Fruit fly (Drosophila melanogaster) whole organism, embryonic: ENCODE results near the gene Gr63a.

ENCODE experiments used
- ATbp ChIP-seq: fragments of 200-800 bp; sonication (Bioruptor generic); optimal IDR thresholded peaks from 2 replicates; lab custom pipeline; 2017; ENCODE audit warnings: missing biosample characterization, mild to moderate bottlenecking, missing genetic modification characterization, missing genetic modification reagents
- Atf-2 ChIP-seq: fragments of 200-800 bp; sonication (Bioruptor generic); optimal IDR thresholded peaks from 2 replicates; lab custom pipeline; 2016; ENCODE audit warnings: missing biosample characterization, missing genetic modification characterization
- Atf3 ChIP-seq: fragments of 200-800 bp; sonication (Bioruptor generic); optimal IDR thresholded peaks from 3 replicates; lab custom pipeline; 2016; ENCODE audit warnings: missing biosample characterization, missing genetic modification characterization
- CG1024 ChIP-seq: fragments of 200-800 bp; sonication (Bioruptor generic); IDR thresholded peaks from 2 replicates; pipeline ENCODE4 v1.3.6; 2022; ENCODE audit warnings: missing biosample characterization, missing genetic modification characterization
- CG10959 ChIP-seq: fragments of 200-800 bp; sonication (Bioruptor generic); IDR thresholded peaks from 2 replicates; pipeline ENCODE4 v1.3.6; 2022; ENCODE audit warnings: missing biosample characterization, missing genetic modification characterization
- CG11398 ChIP-seq: fragments of 200-800 bp; sonication (Bioruptor generic); optimal IDR thresholded peaks from 2 replicates; lab custom pipeline; 2016; ENCODE audit warnings: missing biosample characterization, missing genetic modification characterization
- CG12236 ChIP-seq: fragments of 200-800 bp; sonication (Bioruptor generic); optimal IDR thresholded peaks from 2 replicates; lab custom pipeline; 2016; ENCODE audit warnings: missing biosample characterization, missing genetic modification characterization
- CG14710 ChIP-seq: fragments of 200-800 bp; sonication (Bioruptor generic); optimal IDR thresholded peaks from 3 replicates; lab custom pipeline; 2019; ENCODE audit warnings: missing biosample characterization, mild to moderate bottlenecking, missing genetic modification characterization, moderate library complexity
- CG1602 ChIP-seq: fragments of 200-800 bp; sonication (Bioruptor generic); optimal IDR thresholded peaks from 3 replicates; lab custom pipeline; 2016; ENCODE audit warnings: missing biosample characterization, missing genetic modification characterization
- CG17829 ChIP-seq: fragments of 200-800 bp; optimal IDR thresholded peaks from 2 replicates; lab custom pipeline; 2019; ENCODE audit warnings: missing biosample characterization, mild to moderate bottlenecking, missing genetic modification characterization, moderate library complexity
- CG18619 ChIP-seq: fragments of 200-800 bp; sonication (Bioruptor generic); optimal IDR thresholded peaks from 3 replicates; lab custom pipeline; 2017; ENCODE audit warnings: missing biosample characterization, mild to moderate bottlenecking, missing genetic modification characterization
- CG31388 ChIP-seq: fragments of 200-800 bp; sonication (Bioruptor generic); optimal IDR thresholded peaks from 2 replicates; lab custom pipeline; 2016; ENCODE audit warnings: missing biosample characterization, missing genetic modification characterization
- CG3281 ChIP-seq: fragments of 200-800 bp; sonication (Bioruptor generic); optimal IDR thresholded peaks from 3 replicates; lab custom pipeline; 2017; ENCODE audit warnings: missing biosample characterization, mild to moderate bottlenecking, missing genetic modification characterization
- CG43689 ChIP-seq: fragments of 200-800 bp; sonication (Bioruptor generic); IDR thresholded peaks from 2 replicates; pipeline ENCODE4 v1.3.6; 2022; ENCODE audit warnings: missing biosample characterization, missing genetic modification characterization
- CG4404 ChIP-seq: fragments of 200-800 bp; sonication (Bioruptor generic); IDR thresholded peaks from 2 replicates; pipeline ENCODE4 v1.3.6; 2022; ENCODE audit warnings: missing biosample characterization, missing genetic modification characterization
- CG4424 ChIP-seq: fragments of 200-800 bp; sonication (Bioruptor generic); optimal IDR thresholded peaks from 3 replicates; lab custom pipeline; 2016; ENCODE audit warnings: missing biosample characterization, missing genetic modification characterization
- CG4730 ChIP-seq: fragments of 200-800 bp; sonication (Bioruptor generic); IDR thresholded peaks from 2 replicates; pipeline ENCODE4 v1.3.6; 2022; ENCODE audit warnings: missing biosample characterization, missing genetic modification characterization
- CG4820 ChIP-seq: fragments of 200-800 bp; sonication (Bioruptor generic); optimal IDR thresholded peaks from 3 replicates; lab custom pipeline; 2016; ENCODE audit warnings: missing biosample characterization, missing genetic modification characterization
- CG4854 ChIP-seq: fragments of 200-800 bp; sonication (Bioruptor generic); optimal IDR thresholded peaks from 2 replicates; lab custom pipeline; 2016; ENCODE audit warnings: missing biosample characterization, missing genetic modification characterization, inconsistent platforms
- CG5953 ChIP-seq: fragments of 200-800 bp; sonication (Bioruptor generic); IDR thresholded peaks from 2 replicates; pipeline ENCODE4 v1.3.6; 2022; ENCODE audit warnings: missing biosample characterization, missing genetic modification characterization
- CG6175 ChIP-seq: fragments of 200-800 bp; sonication (Bioruptor generic); IDR thresholded peaks from 3 replicates; pipeline ENCODE4 v1.3.6; 2022; ENCODE audit warnings: missing biosample characterization, missing genetic modification characterization
- CG7786 ChIP-seq: fragments of 200-800 bp; sonication (Bioruptor generic); optimal IDR thresholded peaks from 2 replicates; lab custom pipeline; 2016; ENCODE audit warnings: missing biosample characterization, missing genetic modification characterization
- CG8765 ChIP-seq: fragments of 200-800 bp; sonication (Bioruptor generic); IDR thresholded peaks from 2 replicates; pipeline ENCODE4 v1.3.6; 2022; ENCODE audit warnings: missing biosample characterization, missing genetic modification characterization
- CG9876 ChIP-seq: fragments of 200-800 bp; sonication (Bioruptor generic); optimal IDR thresholded peaks from 2 replicates; lab custom pipeline; 2016; ENCODE audit warnings: missing biosample characterization, missing genetic modification characterization
- Chrac-16 ChIP-seq: fragments of 200-800 bp; sonication (Bioruptor generic); optimal IDR thresholded peaks from 3 replicates; lab custom pipeline; 2016; ENCODE audit warnings: missing biosample characterization, missing genetic modification characterization
- NfI ChIP-seq: fragments of 200-800 bp; sonication (Bioruptor generic); optimal IDR thresholded peaks from 3 replicates; lab custom pipeline; 2018; ENCODE audit warnings: missing biosample characterization, mild to moderate bottlenecking, missing genetic modification characterization, moderate library complexity
- Poxn ChIP-seq: fragments of 200-800 bp; sonication (Bioruptor generic); IDR thresholded peaks from 2 replicates; pipeline ENCODE4 v1.3.6; 2022; ENCODE audit warnings: missing biosample characterization, missing genetic modification characterization
- Ptx1 ChIP-seq: fragments of 200-800 bp; sonication (Bioruptor generic); IDR thresholded peaks from 2 replicates; pipeline ENCODE4 v1.3.6; 2022; ENCODE audit warnings: missing biosample characterization, missing genetic modification characterization
- Sox100B ChIP-seq: fragments of 200-800 bp; sonication (Bioruptor generic); optimal IDR thresholded peaks from 3 replicates; lab custom pipeline; 2018; ENCODE audit warnings: missing biosample characterization, mild to moderate bottlenecking, missing genetic modification characterization
- Sox102F ChIP-seq: fragments of 200-800 bp; sonication (Bioruptor generic); optimal IDR thresholded peaks from 2 replicates; lab custom pipeline; 2018; ENCODE audit warnings: missing biosample characterization, mild to moderate bottlenecking, missing genetic modification characterization, moderate library complexity
- abd-A ChIP-seq: fragments of 200-800 bp; sonication (Bioruptor generic); optimal IDR thresholded peaks from 3 replicates; lab custom pipeline; 2019; ENCODE audit warnings: missing biosample characterization, mild to moderate bottlenecking, missing genetic modification characterization, moderate library complexity
- chm ChIP-seq: fragments of 200-800 bp; sonication (Bioruptor generic); IDR thresholded peaks from 2 replicates; pipeline ENCODE4 v1.3.6; 2022; ENCODE audit warnings: missing biosample characterization, missing genetic modification characterization
- chn ChIP-seq: fragments of 200-800 bp; sonication (Bioruptor generic); optimal IDR thresholded peaks from 2 replicates; lab custom pipeline; 2016; ENCODE audit warnings: missing biosample characterization, missing genetic modification characterization
- ci ChIP-seq: fragments of 200-800 bp; sonication (Bioruptor generic); IDR thresholded peaks from 3 replicates; pipeline ENCODE4 v1.3.6; 2022; ENCODE audit warnings: missing biosample characterization, missing genetic modification characterization
- emc ChIP-seq: fragments of 200-800 bp; sonication (Bioruptor generic); optimal IDR thresholded peaks from 2 replicates; lab custom pipeline; 2016; ENCODE audit warnings: missing biosample characterization, missing genetic modification characterization
- fru ChIP-seq: fragments of >200 bp; optimal IDR thresholded peaks from 2 replicates; lab custom pipeline; 2017
- gcm ChIP-seq: fragments of 200-800 bp; sonication (Bioruptor generic); optimal IDR thresholded peaks from 2 replicates; lab custom pipeline; 2019; ENCODE audit warnings: missing biosample characterization, mild to moderate bottlenecking, missing genetic modification characterization, moderate library complexity
- kni ChIP-seq: fragments of 200-800 bp; sonication (Bioruptor generic); optimal IDR thresholded peaks from 3 replicates; lab custom pipeline; 2017; ENCODE audit warnings: mild to moderate bottlenecking, missing biosample characterization, missing genetic modification reagents, missing genetic modification characterization
- mirr ChIP-seq: fragments of 200-800 bp; sonication (Bioruptor generic); optimal IDR thresholded peaks from 3 replicates; lab custom pipeline; 2018; ENCODE audit warnings: missing biosample characterization, mild to moderate bottlenecking, missing genetic modification characterization
- nmo ChIP-seq: fragments of 200-800 bp; sonication (Bioruptor generic); optimal IDR thresholded peaks from 2 replicates; lab custom pipeline; 2018; ENCODE audit warnings: missing biosample characterization, mild to moderate bottlenecking, missing genetic modification characterization, moderate library complexity
- pnt ChIP-seq: fragments of 200-800 bp; sonication (Bioruptor generic); optimal IDR thresholded peaks from 3 replicates; lab custom pipeline; 2016; ENCODE audit warnings: missing biosample characterization, missing genetic modification characterization
- prd ChIP-seq, 3 experiments: fragments of >200 bp in 2 of 3; fragments of 200-800 bp in 1 of 3; sonication (Bioruptor generic) in 1 of 3; optimal IDR thresholded peaks in 2 of 3; IDR thresholded peaks in 1 of 3; 2 replicates in 2 of 3; 3 replicates in 1 of 3; pipeline versions ENCODE4 v1.3.6 to Lab custom; 2017 to 2022; ENCODE audit warnings: missing biosample characterization in 1 of 3, missing genetic modification characterization in 1 of 3
- psq ChIP-seq: fragments of 200-800 bp; sonication (Bioruptor generic); optimal IDR thresholded peaks from 2 replicates; lab custom pipeline; 2017; ENCODE audit warnings: missing biosample characterization, missing genetic modification characterization
- row ChIP-seq: fragments of 200-800 bp; sonication (Bioruptor generic); IDR thresholded peaks from 3 replicates; pipeline ENCODE4 v1.3.6; 2022; ENCODE audit warnings: missing biosample characterization, missing genetic modification characterization
- sisA ChIP-seq: fragments of 200-800 bp; sonication (Bioruptor generic); IDR thresholded peaks from 2 replicates; pipeline ENCODE4 v1.3.6; 2022; ENCODE audit warnings: missing biosample characterization, missing genetic modification characterization
- stc ChIP-seq: fragments of 200-800 bp; sonication (Bioruptor generic); IDR thresholded peaks from 2 replicates; pipeline ENCODE4 v1.3.6; 2022; ENCODE audit warnings: missing biosample characterization, missing genetic modification characterization
- tio ChIP-seq: fragments of 200-800 bp; sonication (Bioruptor generic); optimal IDR thresholded peaks from 2 replicates; lab custom pipeline; 2017; ENCODE audit warnings: missing biosample characterization, missing genetic modification characterization, inconsistent platforms
- ttk ChIP-seq: fragments of 200-800 bp; sonication (Bioruptor generic); IDR thresholded peaks from 2 replicates; pipeline ENCODE4 v2.1.2; 2022; ENCODE audit warnings: missing biosample characterization, missing genetic modification characterization
- tup ChIP-seq: fragments of 200-800 bp; sonication (Bioruptor generic); optimal IDR thresholded peaks from 2 replicates; lab custom pipeline; 2016; ENCODE audit warnings: missing biosample characterization, mild to moderate bottlenecking, missing genetic modification characterization, moderate library complexity
- vnd ChIP-seq: fragments of 200-800 bp; sonication (Bioruptor generic); IDR thresholded peaks from 3 replicates; pipeline ENCODE4 v1.3.6; 2022; ENCODE audit warnings: missing biosample characterization, missing genetic modification characterization; ENCODE audit not compliant: partially characterized antibody
- zf30C ChIP-seq: fragments of 200-800 bp; sonication (Bioruptor generic); optimal IDR thresholded peaks from 3 replicates; lab custom pipeline; 2018; ENCODE audit warnings: missing biosample characterization, mild to moderate bottlenecking, missing genetic modification characterization

Gene Gr63a

DNA sequence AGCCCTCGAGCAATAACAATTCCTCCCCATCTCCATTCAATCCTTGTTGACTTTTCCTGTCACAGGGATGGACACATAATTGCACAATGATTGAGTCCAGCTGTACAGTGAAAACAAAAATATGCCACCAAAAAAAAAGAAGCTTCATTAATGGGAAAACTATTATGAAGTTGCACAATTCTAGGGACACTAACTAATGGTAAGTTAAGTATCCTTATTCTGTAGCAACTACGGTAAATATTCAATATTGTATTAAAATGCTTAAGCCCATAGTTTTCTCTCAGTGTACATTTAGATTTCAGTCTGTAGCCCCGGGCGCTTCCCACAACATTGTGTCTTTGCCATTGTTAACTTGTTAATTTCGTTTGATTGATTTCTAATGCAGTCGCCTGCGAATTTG lies 21.4 kb downstream of the Gr63a start (continued):
- no peak for TF ChIP-seq NfI (GFP tag; lab: Kevin White, UChicago)
- 0 out of 3 replicates have a peak, but pooled peaks have one; percentile 51 for TF ChIP-seq ci (GFP tag; lab: Robert Waterston, UW)
- TF ChIP-seq kni (GFP tag; lab: Kevin White, UChicago) = no peak
- no peak for TF ChIP-seq fru (lab: Kevin White, UChicago)
- no peak for TF ChIP-seq tup (GFP tag; lab: Kevin White, UChicago)
- TF ChIP-seq tio = peak; percentile 56
- TF ChIP-seq Poxn (GFP tag; lab: Robert Waterston, UW) = no peak
- TF ChIP-seq CG14710 (tag; lab: Kevin White, UChicago) = peak; percentile 47
- TF ChIP-seq psq (GFP tag; lab: Kevin White, UChicago) = no peak
- TF ChIP-seq ATbp = peak; percentile 17
- TF ChIP-seq sisA (GFP tag; lab: Robert Waterston, UW) = 0 out of 2 replicates have a peak, but pooled peaks have one; percentile 34
- no peak for TF ChIP-seq CG18619
- TF ChIP-seq zf30C (GFP tag; lab: Kevin White, UChicago) = peak; percentile 62
- TF ChIP-seq emc (GFP tag; lab: Kevin White, UChicago) = no peak
- peak; percentile 69 for TF ChIP-seq CG17829 (tag; lab: Kevin White, UChicago)
- TF ChIP-seq prd (optimal IDR thresholded peaks at IDR 0.05; lab: Kevin White, UChicago) = no peak
- peak; percentile 70; the same call in 2 of the 3 replicates for TF ChIP-seq prd (GFP tag; IDR thresholded peaks at IDR 0.05; lab: Robert Waterston, UW)
- no peak for TF ChIP-seq CG3281 (GFP tag; lab: Kevin White, UChicago)
- peak; percentile 40 for TF ChIP-seq CG1602 (GFP tag; lab: Kevin White, UChicago)
- no peak for TF ChIP-seq mirr (GFP tag; lab: Kevin White, UChicago)
- no peak for TF ChIP-seq CG4854 (GFP tag; lab: Kevin White, UChicago)
- peak; percentile 56 for TF ChIP-seq CG4404
- peak; percentile 29; the same call in 1 of the 2 replicates for TF ChIP-seq Ptx1
- TF ChIP-seq pnt = peak; percentile 52
- TF ChIP-seq CG12236 (GFP tag; lab: Kevin White, UChicago) = peak; percentile 16
- peak; percentile 31; the same call in 1 of the 2 replicates for TF ChIP-seq stc (GFP tag; lab: Robert Waterston, UW)
- no peak for TF ChIP-seq abd-A (tag; lab: Kevin White, UChicago)
- no peak for TF ChIP-seq chm
- TF ChIP-seq CG1024 (GFP tag; lab: Robert Waterston, UW) = 0 out of 2 replicates have a peak, but pooled peaks have one; percentile 28
- no peak for TF ChIP-seq vnd (GFP tag; lab: Robert Waterston, UW)
- peak; percentile 6 for TF ChIP-seq Atf3 (GFP tag; lab: Kevin White, UChicago)
- TF ChIP-seq CG10959 = peak; percentile 35
- TF ChIP-seq nmo = peak; percentile 50
- TF ChIP-seq CG4730 (GFP tag; lab: Robert Waterston, UW) = no peak
- peak; percentile 21 for TF ChIP-seq Sox100B
- peak; percentile 40 for TF ChIP-seq chn
- TF ChIP-seq CG8765 (GFP tag; lab: Robert Waterston, UW) = peak; percentile 69; the same call in 1 of the 2 replicates
- TF ChIP-seq CG43689 (GFP tag; lab: Robert Waterston, UW) = no peak
- TF ChIP-seq Atf-2 (GFP tag; lab: Kevin White, UChicago) = peak; percentile 43
- no peak for TF ChIP-seq CG6175 (GFP tag; lab: Robert Waterston, UW)
- TF ChIP-seq row (GFP tag; lab: Robert Waterston, UW) = peak; percentile 54; the same call in 2 of the 3 replicates
- peak; percentile 17 for TF ChIP-seq CG7786 (GFP tag; lab: Kevin White, UChicago)
- TF ChIP-seq CG11398 = no peak
- peak; percentile 22 for TF ChIP-seq gcm (GFP tag; lab: Kevin White, UChicago)
- no peak for TF ChIP-seq CG9876 (GFP tag; lab: Kevin White, UChicago)
- TF ChIP-seq CG4424 (GFP tag; lab: Kevin White, UChicago) = peak; percentile 29
- TF ChIP-seq Sox102F = peak; percentile 53
- peak; percentile 55 for TF ChIP-seq Chrac-16
- TF ChIP-seq ttk (GFP tag; lab: Robert Waterston, UW) = no peak
- TF ChIP-seq CG5953 (GFP tag; lab: Robert Waterston, UW) = no peak
- TF ChIP-seq CG4820 (GFP tag; lab: Kevin White, UChicago) = peak; percentile 51
- TF ChIP-seq CG31388 (GFP tag; lab: Kevin White, UChicago) = no peak
